Worm (Caenorhabditis elegans): ENCODE results near the gene F07B10.7.

Gene F07B10.7

ce11 chrV:11209452-11210188 is 50.9 kb downstream of the F07B10.7 start:
- TF ChIP-seq F52B5.7 (tag; optimal IDR thresholded peaks at IDR 0.05), result no peak
- TF ChIP-seq snpc-1.1 (tag; optimal IDR thresholded peaks at IDR 0.05; ENCODE audit: insufficient read depth), result no peak
- no peak for TF ChIP-seq fkh-3 (tag; optimal IDR thresholded peaks at IDR 0.05)
- TF ChIP-seq ceh-40 (GFP tag; IDR thresholded peaks at IDR 0.05), result no peak
- TF ChIP-seq snpc-4 (GFP tag; optimal IDR thresholded peaks at IDR 0.05), result no peak
- no peak for TF ChIP-seq snpc-4 (tag; optimal IDR thresholded peaks at IDR 0.05)
- TF ChIP-seq ekl-4 (GFP tag; IDR thresholded peaks at IDR 0.05), result no peak
- no peak for TF ChIP-seq hmg-20 (GFP tag; IDR thresholded peaks at IDR 0.05)
- no peak for TF ChIP-seq repo-1 (tag; optimal IDR thresholded peaks at IDR 0.05)
- no peak for TF ChIP-seq ceh-58 (GFP tag; IDR thresholded peaks at IDR 0.05)
- TF ChIP-seq C06A6.2 (GFP tag; conservative IDR thresholded peaks at IDR 0.05), result no peak
- no peak for TF ChIP-seq hrde-1 (tag; optimal IDR thresholded peaks at IDR 0.05; ENCODE audit: borderline replicate concordance)
- no peak for TF ChIP-seq ztf-6 (GFP tag; IDR thresholded peaks at IDR 0.05)
